Fruit fly (Drosophila melanogaster) whole organism, pupa: ENCODE measurements around the gene CG44140.
"Not testable (repeated sequence)": the region's sequence is repeated elsewhere in the genome, so short reads cannot be mapped to it uniquely, and the experiment has no call there.

Source experiments
- CG10348 ChIP-seq: fragments of 200-800 bp; sonication (Bioruptor generic); IDR thresholded peaks from 2 replicates; pipeline ENCODE4 v1.3.6; 2022; ENCODE audit warnings: missing biosample characterization, missing genetic modification characterization
- CG12605 ChIP-seq: fragments of 200-800 bp; sonication (Bioruptor generic); IDR thresholded peaks from 2 replicates; pipeline ENCODE4 v1.3.6; 2022; ENCODE audit warnings: missing biosample characterization, missing genetic modification characterization
- CG13204 ChIP-seq: fragments of 200-800 bp; sonication (Bioruptor generic); optimal IDR thresholded peaks from 2 replicates; lab custom pipeline; 2018; ENCODE audit warnings: missing biosample characterization, mild to moderate bottlenecking, missing genetic modification characterization, moderate library complexity
- CG14655 ChIP-seq: fragments of 200-800 bp; sonication (Bioruptor generic); optimal IDR thresholded peaks from 3 replicates; lab custom pipeline; 2017; ENCODE audit warnings: mild to moderate bottlenecking, missing biosample characterization, missing genetic modification reagents, missing genetic modification characterization
- CG15710 ChIP-seq: fragments of 200-800 bp; sonication (Bioruptor generic); optimal IDR thresholded peaks from 2 replicates; lab custom pipeline; 2018; ENCODE audit warnings: missing biosample characterization, mild to moderate bottlenecking, missing genetic modification characterization, moderate library complexity
- CG17806 ChIP-seq: fragments of 200-800 bp; sonication (Bioruptor generic); optimal IDR thresholded peaks from 2 replicates; lab custom pipeline; 2018; ENCODE audit warnings: missing biosample characterization, mild to moderate bottlenecking, missing genetic modification characterization, moderate library complexity
- CG32121 ChIP-seq: fragments of 200-800 bp; sonication (Bioruptor generic); IDR thresholded peaks from 2 replicates; pipeline ENCODE4 v1.3.6; 2022; ENCODE audit warnings: missing biosample characterization, missing genetic modification characterization
- CG34367 ChIP-seq: fragments of 200-800 bp; sonication (Bioruptor generic); optimal IDR thresholded peaks from 2 replicates; lab custom pipeline; 2018; ENCODE audit warnings: missing biosample characterization, mild to moderate bottlenecking, missing genetic modification characterization
- CG4496 ChIP-seq: fragments of 200-800 bp; sonication (Bioruptor generic); IDR thresholded peaks from 3 replicates; pipeline ENCODE4 v1.3.6; 2022; ENCODE audit warnings: missing biosample characterization, missing genetic modification characterization
- CG8159 ChIP-seq: fragments of 200-800 bp; sonication (Bioruptor generic); optimal IDR thresholded peaks from 3 replicates; lab custom pipeline; 2018; ENCODE audit warnings: missing biosample characterization, mild to moderate bottlenecking, missing genetic modification characterization, moderate library complexity
- CG8301 ChIP-seq: fragments of 200-800 bp; sonication (Bioruptor generic); optimal IDR thresholded peaks from 2 replicates; lab custom pipeline; 2018; ENCODE audit warnings: missing biosample characterization, mild to moderate bottlenecking, missing genetic modification characterization
- CG9948 ChIP-seq: fragments of 200-800 bp; sonication (Bioruptor generic); optimal IDR thresholded peaks from 2 replicates; lab custom pipeline; 2018; ENCODE audit warnings: missing biosample characterization, mild to moderate bottlenecking, missing genetic modification characterization, moderate library complexity
- D1 ChIP-seq: fragments of 200-800 bp; sonication (Bioruptor generic); optimal IDR thresholded peaks from 2 replicates; lab custom pipeline; 2018; ENCODE audit warnings: missing biosample characterization, mild to moderate bottlenecking, missing genetic modification characterization, moderate library complexity
- EcR ChIP-seq: fragments of 200-800 bp; sonication (Bioruptor generic); optimal IDR thresholded peaks from 3 replicates; lab custom pipeline; 2019; ENCODE audit warnings: missing biosample characterization, missing genetic modification characterization, mild to moderate bottlenecking, moderate library complexity, missing genetic modification reagents
- Ets98B ChIP-seq: fragments of 200-800 bp; sonication (Bioruptor generic); IDR thresholded peaks from 2 replicates; pipeline ENCODE4 v1.3.6; 2022; ENCODE audit warnings: missing biosample characterization, missing genetic modification characterization
- Pif1A ChIP-seq: fragments of 200-800 bp; sonication (Bioruptor generic); optimal IDR thresholded peaks from 3 replicates; lab custom pipeline; 2016; ENCODE audit warnings: missing biosample characterization, missing genetic modification characterization
- Pif1B ChIP-seq: fragments of 200-800 bp; sonication (Bioruptor generic); optimal IDR thresholded peaks from 3 replicates; lab custom pipeline; 2016; ENCODE audit warnings: missing biosample characterization, missing genetic modification characterization
- Snoo ChIP-seq: fragments of 200-800 bp; sonication (Bioruptor generic); optimal IDR thresholded peaks from 3 replicates; lab custom pipeline; 2017; ENCODE audit warnings: missing biosample characterization, mild to moderate bottlenecking, missing genetic modification characterization, inconsistent platforms
- fd96Ca ChIP-seq: fragments of 200-800 bp; sonication (Bioruptor generic); IDR thresholded peaks from 3 replicates; pipeline ENCODE4 v1.3.6; 2022; ENCODE audit warnings: missing biosample characterization, missing genetic modification characterization
- gl ChIP-seq: fragments of 200-800 bp; sonication (Bioruptor generic); optimal IDR thresholded peaks from 2 replicates; lab custom pipeline; 2018; ENCODE audit warnings: missing biosample characterization, mild to moderate bottlenecking, missing genetic modification characterization
- rn ChIP-seq: fragments of 200-800 bp; sonication (Bioruptor generic); IDR thresholded peaks from 2 replicates; pipeline ENCODE4 v1.3.6; 2022; ENCODE audit warnings: missing biosample characterization, missing genetic modification characterization

The CG44140 gene

DNA sequence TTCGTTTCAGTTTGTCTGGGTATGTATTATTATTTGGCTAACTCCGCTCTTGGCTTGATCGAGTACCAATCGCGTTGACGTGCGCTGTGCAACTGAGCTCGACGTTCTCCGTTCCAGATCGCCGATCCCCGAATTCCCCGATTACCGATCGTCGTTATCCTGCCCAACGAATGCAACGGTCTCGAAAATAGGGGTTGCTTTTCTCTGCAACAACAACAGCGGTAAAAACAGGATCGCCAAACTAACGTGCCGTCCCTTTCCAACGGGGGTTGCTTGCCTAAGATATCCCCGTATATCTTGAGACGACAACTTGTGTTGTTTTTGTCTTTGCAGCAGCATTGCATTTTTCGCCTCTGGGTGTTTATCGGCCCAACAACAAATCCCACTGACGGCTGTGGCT lies 37.4 kb upstream of the CG44140 start:
- TF ChIP-seq CG17806 (tag; lab: Kevin White, UChicago) (no peak), CG8301 (tag; lab: Kevin White, UChicago) (no peak), CG10348 (GFP tag; lab: Robert Waterston, UW) (no peak), fd96Ca (no peak), Ets98B (GFP tag; lab: Robert Waterston, UW) (no peak), CG9948 (tag; lab: Kevin White, UChicago) (no peak), CG12605 (GFP tag; lab: Robert Waterston, UW) (no peak), D1 (no peak), CG32121 (GFP tag; lab: Robert Waterston, UW) (no peak), CG13204 (no peak), EcR (GFP tag; lab: Kevin White, UChicago) (no peak), Pif1B (no peak), Snoo (tag; lab: Kevin White, UChicago) (no peak), Pif1A (no peak), CG34367 (tag; lab: Kevin White, UChicago) (no peak), CG15710 (tag; lab: Kevin White, UChicago) (no peak), CG14655 (GFP tag; lab: Kevin White, UChicago) (no peak), rn (GFP tag; lab: Robert Waterston, UW) (no peak), CG8159 (tag; lab: Kevin White, UChicago) (no peak), gl (tag; lab: Kevin White, UChicago) (no peak)

DNA sequence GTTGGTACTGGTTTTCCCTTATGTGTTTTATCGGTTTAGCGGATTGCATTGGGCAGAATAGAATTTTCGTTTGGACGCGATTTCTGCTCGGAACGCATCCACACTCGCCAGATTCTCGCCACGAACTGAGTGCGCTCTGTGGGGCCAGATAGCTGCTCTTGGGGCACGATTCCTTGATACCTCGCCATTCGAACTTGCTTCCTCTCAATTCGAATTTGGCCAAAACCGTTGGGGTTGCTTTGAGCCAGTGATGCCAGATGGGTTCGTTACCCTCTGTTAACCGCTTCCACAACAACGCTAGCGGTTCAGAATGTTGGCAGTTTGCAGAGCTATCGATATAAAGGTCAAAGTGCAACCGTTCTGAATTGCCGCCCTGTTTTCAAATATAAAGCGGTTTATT lies 23.9 kb upstream of the CG44140 start, which contains the start of gene stol:
stol (minus strand) TSS at position 101 of the 400 bp plus-strand sequence.
- not testable (repeated sequence) for TF ChIP-seq CG14655 (GFP tag; lab: Kevin White, UChicago); Pif1B; CG15710 (tag; lab: Kevin White, UChicago)

DNA sequence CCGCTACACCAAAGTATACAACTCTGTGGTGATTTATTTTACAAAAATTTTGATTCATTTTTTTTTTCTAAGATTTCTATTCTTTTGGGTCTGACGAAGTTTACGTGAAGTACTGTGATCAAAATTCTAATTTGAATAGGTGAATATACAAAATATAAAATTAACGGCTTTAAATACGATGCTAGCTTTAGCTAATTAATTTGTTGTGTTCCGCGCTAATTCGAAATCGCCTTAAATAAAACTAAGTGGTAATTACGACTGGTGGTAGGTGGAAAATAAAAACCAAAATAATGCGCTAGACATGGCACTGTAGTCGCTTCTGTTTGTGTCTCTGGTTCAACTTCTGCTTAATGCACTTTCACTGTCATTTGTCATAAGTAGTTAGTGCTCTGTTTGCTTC lies 16.7 kb upstream of the CG44140 start, which contains the start of gene CG43924:
CG43924 (minus strand) TSS at position 101 of the 400 bp plus-strand sequence.
- TF ChIP-seq rn (GFP tag; lab: Robert Waterston, UW); CG12605 (GFP tag; lab: Robert Waterston, UW); CG34367 (tag; lab: Kevin White, UChicago): not testable (repeated sequence)

DNA sequence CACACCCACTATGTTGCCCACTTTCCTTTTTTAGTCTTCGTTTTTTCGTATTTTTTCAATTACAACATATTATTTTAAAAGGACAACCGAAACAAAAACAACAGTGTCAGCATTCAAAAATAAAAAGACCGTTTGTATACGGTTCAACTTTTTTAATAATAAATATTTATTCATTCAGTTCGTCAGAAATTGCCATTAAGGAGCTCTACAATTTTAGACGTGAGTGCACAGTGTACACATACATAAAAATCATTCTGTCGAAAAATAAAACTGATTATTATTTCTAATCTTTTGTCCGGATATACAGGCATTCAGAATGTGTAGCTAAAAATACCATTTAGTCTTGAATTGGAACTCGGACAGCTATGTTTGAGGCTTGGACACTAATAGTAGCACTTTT lies 10.6 kb upstream of the CG44140 start, which contains the start of gene CG31827:
CG31827 (plus strand) TSS at position 301 of the 400 bp plus-strand sequence.
- TF ChIP-seq fd96Ca; CG9948 (tag; lab: Kevin White, UChicago); CG17806 (tag; lab: Kevin White, UChicago): not testable (repeated sequence)

DNA sequence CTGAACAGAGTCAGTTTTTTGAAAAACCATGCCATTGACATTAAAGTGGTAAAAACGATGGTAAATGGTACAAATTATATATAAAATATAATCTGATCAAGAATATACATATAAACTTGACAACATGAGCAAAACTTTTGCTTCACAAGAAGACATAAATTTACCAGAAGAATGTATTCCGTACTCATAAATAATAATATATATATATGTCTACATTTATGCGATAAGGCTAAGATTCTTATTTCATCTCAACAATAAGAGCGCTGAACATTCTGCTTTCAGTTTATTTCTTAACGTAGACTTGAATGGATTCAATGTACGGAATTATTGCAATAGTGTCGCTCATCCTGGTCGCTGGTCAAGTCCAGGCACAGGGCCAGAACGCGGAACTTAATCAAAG lies 1.5 kb upstream of the CG44140 start, which contains the start of gene CG31780:
CG31780 (plus strand) TSS at position 301 of the 400 bp plus-strand sequence.
- not testable (repeated sequence) for TF ChIP-seq EcR (GFP tag; lab: Kevin White, UChicago); CG32121 (GFP tag; lab: Robert Waterston, UW); D1

DNA sequence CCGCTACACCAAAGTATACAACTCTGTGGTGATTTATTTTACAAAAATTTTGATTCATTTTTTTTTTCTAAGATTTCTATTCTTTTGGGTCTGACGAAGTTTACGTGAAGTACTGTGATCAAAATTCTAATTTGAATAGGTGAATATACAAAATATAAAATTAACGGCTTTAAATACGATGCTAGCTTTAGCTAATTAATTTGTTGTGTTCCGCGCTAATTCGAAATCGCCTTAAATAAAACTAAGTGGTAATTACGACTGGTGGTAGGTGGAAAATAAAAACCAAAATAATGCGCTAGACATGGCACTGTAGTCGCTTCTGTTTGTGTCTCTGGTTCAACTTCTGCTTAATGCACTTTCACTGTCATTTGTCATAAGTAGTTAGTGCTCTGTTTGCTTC lies 18.3 kb downstream of the CG44140 start, which contains the start of gene CG43923:
CG43923 (minus strand) TSS at position 101 of the 400 bp plus-strand sequence.
- TF ChIP-seq rn (GFP tag; lab: Robert Waterston, UW); Ets98B (GFP tag; lab: Robert Waterston, UW); CG17806 (tag; lab: Kevin White, UChicago): not testable (repeated sequence)

DNA sequence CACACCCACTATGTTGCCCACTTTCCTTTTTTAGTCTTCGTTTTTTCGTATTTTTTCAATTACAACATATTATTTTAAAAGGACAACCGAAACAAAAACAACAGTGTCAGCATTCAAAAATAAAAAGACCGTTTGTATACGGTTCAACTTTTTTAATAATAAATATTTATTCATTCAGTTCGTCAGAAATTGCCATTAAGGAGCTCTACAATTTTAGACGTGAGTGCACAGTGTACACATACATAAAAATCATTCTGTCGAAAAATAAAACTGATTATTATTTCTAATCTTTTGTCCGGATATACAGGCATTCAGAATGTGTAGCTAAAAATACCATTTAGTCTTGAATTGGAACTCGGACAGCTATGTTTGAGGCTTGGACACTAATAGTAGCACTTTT lies 24.4 kb downstream of the CG44140 start, which contains the start of gene CG18478:
CG18478 (plus strand) TSS at position 301 of the 400 bp plus-strand sequence.
- not testable (repeated sequence) for TF ChIP-seq CG17806 (tag; lab: Kevin White, UChicago); Ets98B (GFP tag; lab: Robert Waterston, UW); CG4496
- TF ChIP-seq, all 21 proteins: peak for 0; not testable (repeated sequence) for 21

DNA sequence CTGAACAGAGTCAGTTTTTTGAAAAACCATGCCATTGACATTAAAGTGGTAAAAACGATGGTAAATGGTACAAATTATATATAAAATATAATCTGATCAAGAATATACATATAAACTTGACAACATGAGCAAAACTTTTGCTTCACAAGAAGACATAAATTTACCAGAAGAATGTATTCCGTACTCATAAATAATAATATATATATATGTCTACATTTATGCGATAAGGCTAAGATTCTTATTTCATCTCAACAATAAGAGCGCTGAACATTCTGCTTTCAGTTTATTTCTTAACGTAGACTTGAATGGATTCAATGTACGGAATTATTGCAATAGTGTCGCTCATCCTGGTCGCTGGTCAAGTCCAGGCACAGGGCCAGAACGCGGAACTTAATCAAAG lies 33.5 kb downstream of the CG44140 start, which contains the start of gene CG18477:
CG18477 (plus strand) TSS at position 301 of the 400 bp plus-strand sequence.
- not testable (repeated sequence) for TF ChIP-seq CG32121 (GFP tag; lab: Robert Waterston, UW); CG13204; gl (tag; lab: Kevin White, UChicago)
